Fruit fly (Drosophila melanogaster): ENCODE data around the gene CG13124.

- TF ChIP-seq CG8478 (optimal IDR thresholded peaks at IDR 0.05) = no peak
- TF ChIP-seq pan (optimal IDR thresholded peaks at IDR 0.05) = no peak
- TF ChIP-seq Dll (optimal IDR thresholded peaks at IDR 0.05) = no peak
Measured at dm6 chr2L:9918020-9918959, 9.9 kb upstream of the CG13124 start, which contains the start of the genes CG5885 and CG4598.
